Worm (Caenorhabditis elegans) whole organism, midembryonic: ENCODE results near the gene nas-33.

Experiments used
- T22C8.4 ChIP-seq: fragments of 200-800 bp; sonication (Bioruptor generic); IDR thresholded peaks from 2 replicates; pipeline ENCODE4 v1.3.6; 2022; ENCODE audit warnings: missing genetic modification characterization, missing compliant biosample characterization
- flt-1 ChIP-seq: fragments of 200-800 bp; sonication (Bioruptor generic); IDR thresholded peaks from 2 replicates; pipeline ENCODE4 v1.3.6; 2022; ENCODE audit warnings: missing genetic modification characterization, missing compliant biosample characterization
- klf-2 ChIP-seq: fragments of 200-800 bp; sonication (Bioruptor generic); conservative IDR thresholded peaks from 2 replicates; pipeline ENCODE4 v1.3.6; 2022; ENCODE audit warnings: missing genetic modification reagents, missing genetic modification characterization, missing compliant biosample characterization
- ref-1 ChIP-seq: fragments of 200-800 bp; sonication (Bioruptor generic); conservative IDR thresholded peaks from 2 replicates; pipeline ENCODE4 v1.3.6; 2022; ENCODE audit warnings: missing genetic modification reagents, missing genetic modification characterization, missing compliant biosample characterization
- tab-1 ChIP-seq: fragments of 200-800 bp; sonication (Bioruptor generic); IDR thresholded peaks from 2 replicates; pipeline ENCODE4 v1.3.6; 2022; ENCODE audit warnings: missing genetic modification characterization, missing compliant biosample characterization

DNA sequence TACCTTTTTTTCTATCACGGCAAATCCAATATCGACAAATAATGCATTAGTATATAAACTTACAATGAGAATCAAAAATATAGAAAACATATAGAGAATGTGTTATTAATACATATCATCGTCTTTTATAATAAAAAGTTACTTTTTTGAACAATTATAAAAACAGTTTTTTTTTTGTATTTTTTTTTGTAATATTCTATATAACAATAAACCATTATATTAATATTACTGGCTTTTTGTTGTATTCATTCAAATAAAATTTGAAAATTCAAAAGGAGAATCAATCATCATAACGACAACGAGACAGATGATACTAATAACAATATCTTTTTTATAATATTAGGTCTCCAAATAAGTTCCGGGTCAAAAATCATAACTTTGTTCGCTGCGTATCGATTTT, 17.5 kb downstream of the nas-33 start, which contains the start of gene K10C2.8:
- TF ChIP-seq T22C8.4 (GFP tag; lab: Robert Waterston, UW) (no peak), klf-2 (GFP tag; lab: Robert Waterston, UW) (no peak), tab-1 (no peak), ref-1 (GFP tag; lab: Robert Waterston, UW) (no peak), flt-1 (GFP tag; lab: Robert Waterston, UW) (no peak)
